Worm (Caenorhabditis elegans) whole organism, L1 larva: ENCODE results near the gene C14A11.5.

ENCODE experiments used
- C34B4.2 ChIP-seq: sonication (generic microtip); optimal IDR thresholded peaks from 2 replicates; lab custom pipeline; 2017; ENCODE audit warnings: mild to moderate bottlenecking, missing genetic modification characterization, missing compliant biosample characterization
- aly-2 ChIP-seq: fragments of 150-350 bp; optimal IDR thresholded peaks from 2 replicates; lab custom pipeline; 2014; ENCODE audit warnings: missing biosample characterization, missing genetic modification characterization
- ces-1 ChIP-seq: fragments of 150-350 bp; optimal IDR thresholded peaks from 2 replicates; lab custom pipeline; 2014; ENCODE audit warnings: missing biosample characterization, missing genetic modification reagents, missing genetic modification characterization
- lir-3 ChIP-seq: sonication (generic microtip); optimal IDR thresholded peaks from 2 replicates; lab custom pipeline; 2016; ENCODE audit warnings: mild to moderate bottlenecking, missing genetic modification characterization, moderate library complexity, missing compliant biosample characterization; ENCODE audit not compliant: poor library complexity
- nhr-11 ChIP-seq: fragments of 150-350 bp; optimal IDR thresholded peaks from 2 replicates; lab custom pipeline; 2014; ENCODE audit warnings: missing biosample characterization, missing genetic modification characterization
- nhr-76 ChIP-seq: sonication (generic microtip); optimal IDR thresholded peaks from 2 replicates; lab custom pipeline; 2017; ENCODE audit warnings: missing biosample characterization, missing genetic modification characterization
- nhr-77 ChIP-seq: fragments of 150-350 bp; optimal IDR thresholded peaks from 2 replicates; lab custom pipeline; 2014; ENCODE audit warnings: missing biosample characterization, missing genetic modification characterization
- pqm-1 ChIP-seq: sonication (generic microtip); optimal IDR thresholded peaks from 3 replicates; lab custom pipeline; 2017; ENCODE audit warnings: missing biosample characterization, missing genetic modification characterization
- unc-86 ChIP-seq: sonication (generic microtip); optimal IDR thresholded peaks from 2 replicates; lab custom pipeline; 2016; ENCODE audit warnings: missing genetic modification characterization, missing compliant biosample characterization

DNA sequence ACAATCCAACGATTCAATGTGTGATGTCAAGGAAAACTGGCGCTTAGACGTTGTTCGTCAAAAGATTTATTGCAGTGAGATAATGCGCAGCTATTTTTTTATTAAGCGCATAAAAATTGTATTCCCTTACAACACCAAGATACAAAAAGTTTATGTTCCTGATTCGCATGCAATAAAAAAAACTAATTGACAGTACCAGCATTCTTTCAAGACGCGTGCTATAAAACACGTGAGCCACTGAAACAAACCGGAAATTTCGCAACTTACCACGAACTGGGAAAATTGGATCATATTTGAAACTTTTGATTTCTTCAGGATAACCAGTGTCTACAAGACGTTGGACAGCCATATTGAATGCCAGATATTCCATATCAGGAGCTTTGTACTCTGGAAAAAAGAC lies 30.1 kb upstream of the C14A11.5 start:
- TF ChIP-seq lir-3 (tag; lab: Kevin White, UChicago), result no peak
- TF ChIP-seq ces-1, result no peak
- no peak for TF ChIP-seq nhr-77
- TF ChIP-seq nhr-11 (tag; lab: Kevin White, UChicago), result no peak
- no peak for TF ChIP-seq nhr-76 (tag; lab: Kevin White, UChicago)
- no peak for TF ChIP-seq unc-86
- TF ChIP-seq aly-2 (tag; lab: Kevin White, UChicago), result no peak
- TF ChIP-seq C34B4.2 (tag; lab: Kevin White, UChicago), result no peak
- TF ChIP-seq pqm-1 (tag; lab: Kevin White, UChicago), result no peak
